Fruit fly (Drosophila melanogaster): ENCODE results near the gene CG11537.

dm6 chr3L:3134064-3134545, 9.2 kb downstream of the CG11537 start:
- TF ChIP-seq Sox15 (GFP tag; optimal IDR thresholded peaks at IDR 0.05) (no peak), CG10669 (GFP tag; optimal IDR thresholded peaks at IDR 0.05) (no peak), CG31627 (GFP tag; optimal IDR thresholded peaks at IDR 0.05) (no peak), net (GFP tag; optimal IDR thresholded peaks at IDR 0.05) (no peak), CG6808 (GFP tag; optimal IDR thresholded peaks at IDR 0.05) (peak; percentile 18), CG3032 (tag; optimal IDR thresholded peaks at IDR 0.05) (no peak), Gug (GFP tag; IDR thresholded peaks at IDR 0.05) (no peak), Lpt (GFP tag; optimal IDR thresholded peaks at IDR 0.05) (no peak), CG11294 (GFP tag; IDR thresholded peaks at IDR 0.05) (no peak), Hr39 (GFP tag; optimal IDR thresholded peaks at IDR 0.05) (no peak), Eip75B (GFP tag; optimal IDR thresholded peaks at IDR 0.05) (no peak), CG6163 (GFP tag; IDR thresholded peaks at IDR 0.05) (no peak)

Measured in whole organism, prepupa.